Worm (Caenorhabditis elegans) whole organism, young adult: ENCODE data around the gene C27C12.3.

Experiments used
- B0019.2 ChIP-seq: fragments of 200-800 bp; sonication (Bioruptor generic); conservative IDR thresholded peaks from 2 replicates; pipeline ENCODE4 v1.3.6; 2022; ENCODE audit warnings: missing genetic modification reagents, missing genetic modification characterization, missing compliant biosample characterization
- B0336.3 ChIP-seq: fragments of 200-800 bp; sonication (Bioruptor generic); IDR thresholded peaks from 2 replicates; pipeline ENCODE4 v1.3.6; 2022; ENCODE audit warnings: missing genetic modification characterization, missing compliant biosample characterization
- C17E4.6 ChIP-seq: fragments of 200-800 bp; sonication (Bioruptor generic); IDR thresholded peaks from 2 replicates; pipeline ENCODE4 v1.3.6; 2022; ENCODE audit warnings: missing genetic modification reagents, missing genetic modification characterization, missing compliant biosample characterization
- F23B12.7 ChIP-seq: sonication (generic microtip); optimal IDR thresholded peaks from 2 replicates; lab custom pipeline; 2017; ENCODE audit warnings: missing genetic modification characterization, mild to moderate bottlenecking, missing compliant biosample characterization, antibody characterized with exemption, moderate library complexity; ENCODE audit not compliant: insufficient read depth
- F33H1.4 ChIP-seq: fragments of 200-800 bp; sonication (Bioruptor generic); IDR thresholded peaks from 2 replicates; pipeline ENCODE4 v1.3.6; 2022; ENCODE audit warnings: missing genetic modification reagents, missing genetic modification characterization, missing compliant biosample characterization
- F37B4.10 ChIP-seq: fragments of 200-800 bp; sonication (Bioruptor generic); IDR thresholded peaks from 2 replicates; pipeline ENCODE4 v1.3.6; 2022; ENCODE audit warnings: missing genetic modification characterization, missing compliant biosample characterization
- F39B2.1 ChIP-seq: fragments of 200-800 bp; sonication (Bioruptor generic); IDR thresholded peaks from 2 replicates; pipeline ENCODE4 v1.3.6; 2022; ENCODE audit warnings: missing genetic modification reagents, missing genetic modification characterization, missing compliant biosample characterization
- Y53F4B.3 ChIP-seq: fragments of 200-800 bp; sonication (Bioruptor generic); IDR thresholded peaks from 2 replicates; pipeline ENCODE4 v1.3.6; 2022; ENCODE audit warnings: missing genetic modification reagents, missing genetic modification characterization, missing compliant biosample characterization
- Y53G8AR.9 ChIP-seq: fragments of 200-800 bp; sonication (Bioruptor generic); conservative IDR thresholded peaks from 2 replicates; pipeline ENCODE4 v1.3.6; 2022; ENCODE audit warnings: missing genetic modification reagents, missing genetic modification characterization, missing compliant biosample characterization
- attf-6 ChIP-seq: fragments of 200-800 bp; sonication (Bioruptor generic); IDR thresholded peaks from 2 replicates; pipeline ENCODE4 v1.3.6; 2022; ENCODE audit warnings: missing genetic modification reagents, missing genetic modification characterization, missing compliant biosample characterization
- bed-2 ChIP-seq: fragments of 200-800 bp; sonication (Bioruptor generic); IDR thresholded peaks from 2 replicates; pipeline ENCODE4 v1.3.6; 2022; ENCODE audit warnings: missing genetic modification reagents, missing genetic modification characterization, missing compliant biosample characterization
- cebp-2 ChIP-seq: fragments of 200-800 bp; sonication (Bioruptor generic); IDR thresholded peaks from 2 replicates; pipeline ENCODE4 v1.3.6; 2022; ENCODE audit warnings: missing genetic modification characterization, missing compliant biosample characterization
- ceh-27 ChIP-seq: fragments of 200-800 bp; sonication (Bioruptor generic); optimal IDR thresholded peaks from 2 replicates; lab custom pipeline; 2018; ENCODE audit warnings: mild to moderate bottlenecking, missing genetic modification characterization, moderate library complexity, missing compliant biosample characterization
- chd-7 ChIP-seq: sonication (generic microtip); optimal IDR thresholded peaks from 2 replicates; lab custom pipeline; 2016; ENCODE audit warnings: mild to moderate bottlenecking, missing genetic modification characterization, moderate library complexity, missing compliant biosample characterization
- die-1 ChIP-seq: sonication (generic microtip); optimal IDR thresholded peaks from 2 replicates; lab custom pipeline; 2016; ENCODE audit warnings: missing genotype, mild to moderate bottlenecking, missing genetic modification characterization, missing compliant biosample characterization
- dpff-1 ChIP-seq: sonication (generic microtip); optimal IDR thresholded peaks from 2 replicates; lab custom pipeline; 2017; ENCODE audit warnings: mild to moderate bottlenecking, missing genetic modification characterization, missing compliant biosample characterization
- egl-18 ChIP-seq: fragments of 200-800 bp; sonication (Bioruptor generic); IDR thresholded peaks from 2 replicates; pipeline ENCODE4 v1.3.6; 2022; ENCODE audit warnings: missing genetic modification reagents, missing genetic modification characterization, missing compliant biosample characterization
- egl-44 ChIP-seq: fragments of 200-800 bp; sonication (Bioruptor generic); IDR thresholded peaks from 2 replicates; pipeline ENCODE4 v1.3.6; 2022; ENCODE audit warnings: missing genetic modification reagents, missing genetic modification characterization, missing compliant biosample characterization
- ekl-4 ChIP-seq: fragments of 200-800 bp; sonication (Bioruptor generic); IDR thresholded peaks from 2 replicates; pipeline ENCODE4 v1.3.6; 2022; ENCODE audit warnings: missing genetic modification reagents, missing genetic modification characterization, missing compliant biosample characterization
- ets-4 ChIP-seq: fragments of 200-800 bp; sonication (Bioruptor generic); optimal IDR thresholded peaks from 2 replicates; lab custom pipeline; 2018; ENCODE audit warnings: mild to moderate bottlenecking, missing genetic modification characterization, missing compliant biosample characterization
- gei-17 ChIP-seq: fragments of 200-800 bp; sonication (Bioruptor generic); optimal IDR thresholded peaks from 2 replicates; lab custom pipeline; 2018; ENCODE audit warnings: mild to moderate bottlenecking, missing genetic modification characterization, missing compliant biosample characterization
- hlh-26 ChIP-seq: fragments of 200-800 bp; sonication (Bioruptor generic); conservative IDR thresholded peaks from 2 replicates; pipeline ENCODE4 v1.3.6; 2022; ENCODE audit warnings: missing genetic modification reagents, missing genetic modification characterization, missing compliant biosample characterization
- hrde-1 ChIP-seq: sonication (generic microtip); optimal IDR thresholded peaks from 2 replicates; lab custom pipeline; 2016; ENCODE audit warnings: missing genetic modification characterization, mild to moderate bottlenecking, missing compliant biosample characterization, moderate library complexity, missing genotype, missing genetic modification reagents, borderline replicate concordance
- lag-1 ChIP-seq: fragments of 200-800 bp; sonication (Bioruptor generic); IDR thresholded peaks from 2 replicates; pipeline ENCODE4 v1.3.6; 2022; ENCODE audit warnings: missing genetic modification reagents, missing genetic modification characterization, missing compliant biosample characterization
- let-607 ChIP-seq, 2 experiments: fragments of 200-800 bp in 1 of 2; sonication (Bioruptor generic) in 1 of 2; sonication (generic microtip) in 1 of 2; optimal IDR thresholded peaks; 2 replicates each; lab custom pipeline; 2016 to 2018; ENCODE audit warnings: mild to moderate bottlenecking in 2 of 2, missing compliant biosample characterization in 2 of 2, missing genetic modification characterization in 2 of 2, moderate library complexity in 2 of 2, missing genotype in 1 of 2
- lin-35 ChIP-seq, 3 experiments: fragments of 150-350 bp in 2 of 3; sonication (generic microtip) in 1 of 3; optimal IDR thresholded peaks; 2 replicates each; lab custom pipeline; 2014 to 2018; ENCODE audit warnings: missing biosample characterization in 3 of 3, missing genetic modification characterization in 3 of 3, missing genetic modification reagents in 3 of 3
- lin-40 ChIP-seq: sonication (generic microtip); optimal IDR thresholded peaks from 2 replicates; lab custom pipeline; 2016; ENCODE audit warnings: missing genetic modification characterization, mild to moderate bottlenecking, missing compliant biosample characterization, missing genotype, missing genetic modification reagents
- madf-10 ChIP-seq: sonication (generic microtip); optimal IDR thresholded peaks from 2 replicates; lab custom pipeline; 2016; ENCODE audit warnings: mild to moderate bottlenecking, missing genetic modification characterization, missing compliant biosample characterization
- mel-28 ChIP-seq: sonication (generic microtip); optimal IDR thresholded peaks from 2 replicates; lab custom pipeline; 2016; ENCODE audit warnings: borderline replicate concordance, mild to moderate bottlenecking, missing genetic modification characterization, missing compliant biosample characterization
- mes-4 ChIP-seq: sonication (generic microtip); optimal IDR thresholded peaks from 2 replicates; lab custom pipeline; 2016; ENCODE audit warnings: missing genotype, missing genetic modification characterization, missing compliant biosample characterization
- nfyb-1 ChIP-seq: fragments of 200-800 bp; sonication (Bioruptor generic); IDR thresholded peaks from 2 replicates; pipeline ENCODE4 v1.3.6; 2022; ENCODE audit warnings: missing genetic modification reagents, missing genetic modification characterization, missing compliant biosample characterization
- nhr-27 ChIP-seq: fragments of 200-800 bp; sonication (Bioruptor generic); optimal IDR thresholded peaks from 2 replicates; lab custom pipeline; 2018; ENCODE audit warnings: mild to moderate bottlenecking, missing genetic modification characterization, moderate library complexity, missing compliant biosample characterization
- rpc-1 ChIP-seq, 2 experiments: fragments of 150-350 bp in 1 of 2; sonication (generic microtip) in 1 of 2; optimal IDR thresholded peaks; 2 replicates each; lab custom pipeline; 2014 to 2018; ENCODE audit warnings: missing biosample characterization in 1 of 2, missing genetic modification characterization in 1 of 2, missing genetic modification reagents in 1 of 2, missing genotype in 1 of 2
- sea-2 ChIP-seq: fragments of 200-800 bp; sonication (Bioruptor generic); IDR thresholded peaks from 2 replicates; pipeline ENCODE4 v1.3.6; 2022; ENCODE audit warnings: missing genetic modification characterization, missing compliant biosample characterization
- snpc-1.1 ChIP-seq: sonication (generic microtip); optimal IDR thresholded peaks from 2 replicates; lab custom pipeline; 2017; ENCODE audit warnings: missing genetic modification characterization, mild to moderate bottlenecking, missing compliant biosample characterization, antibody characterized with exemption, moderate library complexity, missing genotype, missing genetic modification reagents; ENCODE audit not compliant: insufficient read depth
- snpc-3.4 ChIP-seq: sonication (generic microtip); optimal IDR thresholded peaks from 2 replicates; lab custom pipeline; 2017; ENCODE audit warnings: missing genetic modification characterization, mild to moderate bottlenecking, missing compliant biosample characterization, antibody characterized with exemption, moderate library complexity, missing genotype, missing genetic modification reagents
- tbp1 ChIP-seq: fragments of 200-800 bp; sonication (Bioruptor generic); optimal IDR thresholded peaks from 2 replicates; lab custom pipeline; 2018; ENCODE audit warnings: mild to moderate bottlenecking, missing genetic modification characterization, missing compliant biosample characterization
- tbx-9 ChIP-seq: sonication (generic microtip); optimal IDR thresholded peaks from 2 replicates; lab custom pipeline; 2016; ENCODE audit warnings: borderline replicate concordance, missing genetic modification characterization, inconsistent platforms, missing compliant biosample characterization
- unc-130 ChIP-seq: sonication (generic microtip); optimal IDR thresholded peaks from 2 replicates; lab custom pipeline; 2016; ENCODE audit warnings: missing genetic modification reagents, missing genetic modification characterization, missing compliant biosample characterization
- unc-62 ChIP-seq: fragments of 150-350 bp; optimal IDR thresholded peaks from 2 replicates; lab custom pipeline; 2014; ENCODE audit warnings: missing biosample characterization, missing genetic modification reagents, missing genetic modification characterization
- xnd-1 ChIP-seq: sonication (generic microtip); optimal IDR thresholded peaks from 2 replicates; lab custom pipeline; 2016; ENCODE audit warnings: missing genotype, missing genetic modification reagents, missing genetic modification characterization, missing compliant biosample characterization
- ztf-18 ChIP-seq: sonication (generic microtip); optimal IDR thresholded peaks from 2 replicates; lab custom pipeline; 2016; ENCODE audit warnings: missing genotype, mild to moderate bottlenecking, missing genetic modification characterization, missing compliant biosample characterization
- ztf-22 ChIP-seq: fragments of 200-800 bp; sonication (Bioruptor generic); optimal IDR thresholded peaks from 2 replicates; lab custom pipeline; 2018; ENCODE audit warnings: mild to moderate bottlenecking, missing genetic modification characterization, moderate library complexity, missing compliant biosample characterization
- ztf-28 ChIP-seq: fragments of 200-800 bp; sonication (Bioruptor generic); IDR thresholded peaks from 2 replicates; pipeline ENCODE4 v1.3.6; 2022; ENCODE audit warnings: missing genetic modification reagents, missing genetic modification characterization, missing compliant biosample characterization
- ztf-3 ChIP-seq: fragments of 200-800 bp; sonication (Bioruptor generic); optimal IDR thresholded peaks from 2 replicates; lab custom pipeline; 2018; ENCODE audit warnings: mild to moderate bottlenecking, missing genetic modification characterization, missing compliant biosample characterization

The C27C12.3 gene

ce11 chrX:14842846-14843369, 22.7 kb downstream of the C27C12.3 start:
- TF ChIP-seq chd-7 (tag; lab: Kevin White, UChicago) (no peak), rpc-1 (optimal IDR thresholded peaks at IDR 0.05; lab: Kevin White, UChicago) (no peak), rpc-1 (tag; optimal IDR thresholded peaks at IDR 0.05; lab: Kevin White, UChicago) (no peak), hrde-1 (tag; lab: Kevin White, UChicago) (no peak)

- TF ChIP-seq hlh-26 (GFP tag; lab: Robert Waterston, UW) (no peak), tbp1 (GFP tag; lab: Kevin White, UChicago) (peak; percentile 57), unc-130 (no peak), gei-17 (peak; percentile 20), bed-2 (GFP tag; lab: Robert Waterston, UW) (peak; percentile 58; the same call in 1 of the 2 replicates), mel-28 (tag; lab: Kevin White, UChicago) (no peak), hrde-1 (tag; lab: Kevin White, UChicago) (no peak), attf-6 (GFP tag; lab: Robert Waterston, UW) (no peak), nhr-27 (tag; lab: Kevin White, UChicago) (no peak), cebp-2 (no peak), snpc-3.4 (tag; lab: Kevin White, UChicago) (no peak), unc-62 (GFP tag; lab: Kevin White, UChicago) (no peak), rpc-1 (optimal IDR thresholded peaks at IDR 0.05; lab: Kevin White, UChicago) (no peak), rpc-1 (tag; optimal IDR thresholded peaks at IDR 0.05; lab: Kevin White, UChicago) (no peak), lag-1 (GFP tag; lab: Robert Waterston, UW) (no peak), sea-2 (no peak), snpc-1.1 (tag; lab: Kevin White, UChicago) (no peak), F23B12.7 (tag; lab: Kevin White, UChicago) (peak; percentile 33), lin-35 (GFP tag; optimal IDR thresholded peaks at IDR 0.05; lab: Kevin White, UChicago) (peak in 1 of 3 experiments; percentile 85), F39B2.1 (GFP tag; lab: Robert Waterston, UW) (no peak), Y53G8AR.9 (0 out of 2 replicates have a peak, but pooled peaks have one; percentile 33), madf-10 (tag; lab: Kevin White, UChicago) (peak; percentile 78), lin-40 (peak; percentile 89), C17E4.6 (GFP tag; lab: Robert Waterston, UW) (no peak), ztf-3 (GFP tag; lab: Kevin White, UChicago) (no peak), tbx-9 (tag; lab: Kevin White, UChicago) (no peak), ztf-28 (GFP tag; lab: Robert Waterston, UW) (no peak), ets-4 (GFP tag; lab: Kevin White, UChicago) (no peak), ztf-18 (tag; lab: Kevin White, UChicago) (peak; percentile 41), F37B4.10 (GFP tag; lab: Robert Waterston, UW) (no peak), ceh-27 (GFP tag; lab: Kevin White, UChicago) (peak; percentile 90), nfyb-1 (GFP tag; lab: Robert Waterston, UW) (peak; percentile 69; the same call in 1 of the 2 replicates), die-1 (tag; lab: Kevin White, UChicago) (peak; percentile 17), egl-18 (GFP tag; lab: Robert Waterston, UW) (no peak), ztf-22 (GFP tag; lab: Kevin White, UChicago) (no peak), B0019.2 (GFP tag; lab: Robert Waterston, UW) (no peak), mes-4 (tag; lab: Kevin White, UChicago) (no peak), egl-44 (GFP tag; lab: Robert Waterston, UW) (no peak), F33H1.4 (GFP tag; lab: Robert Waterston, UW) (no peak), dpff-1 (tag; lab: Kevin White, UChicago) (no peak), ekl-4 (GFP tag; lab: Robert Waterston, UW) (no peak), let-607 (tag; optimal IDR thresholded peaks at IDR 0.05; lab: Kevin White, UChicago) (no peak), B0336.3 (GFP tag; lab: Robert Waterston, UW) (peak; percentile 72), xnd-1 (tag; lab: Kevin White, UChicago) (no peak), Y53F4B.3 (GFP tag; lab: Robert Waterston, UW) (no peak)
These were observed 24.6 kb downstream of the C27C12.3 start for ce11 chrX:14841030-14841429.
